Worm (Caenorhabditis elegans) whole organism, midembryonic: ENCODE measurements around the gene daf-22.

Experiments
- T22C8.4 ChIP-seq: fragments of 200-800 bp; sonication (Bioruptor generic); IDR thresholded peaks from 2 replicates; pipeline ENCODE4 v1.3.6; 2022; ENCODE audit warnings: missing genetic modification characterization, missing compliant biosample characterization
- cog-1 ChIP-seq: sonication (generic microtip); optimal IDR thresholded peaks from 2 replicates; lab custom pipeline; 2016; ENCODE audit warnings: missing genetic modification characterization, missing compliant biosample characterization
- flt-1 ChIP-seq: fragments of 200-800 bp; sonication (Bioruptor generic); IDR thresholded peaks from 2 replicates; pipeline ENCODE4 v1.3.6; 2022; ENCODE audit warnings: missing genetic modification characterization, missing compliant biosample characterization
- klf-2 ChIP-seq: fragments of 200-800 bp; sonication (Bioruptor generic); conservative IDR thresholded peaks from 2 replicates; pipeline ENCODE4 v1.3.6; 2022; ENCODE audit warnings: missing genetic modification reagents, missing genetic modification characterization, missing compliant biosample characterization
- med-1 ChIP-seq: sonication (generic microtip); optimal IDR thresholded peaks from 2 replicates; lab custom pipeline; 2017; ENCODE audit warnings: missing genetic modification characterization, mild to moderate bottlenecking, missing compliant biosample characterization, antibody characterized with exemption, missing genetic modification reagents; ENCODE audit not compliant: insufficient read depth
- ref-1 ChIP-seq: fragments of 200-800 bp; sonication (Bioruptor generic); conservative IDR thresholded peaks from 2 replicates; pipeline ENCODE4 v1.3.6; 2022; ENCODE audit warnings: missing genetic modification reagents, missing genetic modification characterization, missing compliant biosample characterization
- tab-1 ChIP-seq: fragments of 200-800 bp; sonication (Bioruptor generic); IDR thresholded peaks from 2 replicates; pipeline ENCODE4 v1.3.6; 2022; ENCODE audit warnings: missing genetic modification characterization, missing compliant biosample characterization
- ztf-23 ChIP-seq: fragments of 200-800 bp; sonication (Bioruptor generic); IDR thresholded peaks from 2 replicates; pipeline ENCODE4 v1.3.6; 2022; ENCODE audit warnings: missing genetic modification reagents, missing genetic modification characterization, missing compliant biosample characterization
- ztf-29 ChIP-seq: fragments of 200-800 bp; sonication (Bioruptor generic); IDR thresholded peaks from 2 replicates; pipeline ENCODE4 v1.3.6; 2022; ENCODE audit warnings: missing genetic modification reagents, missing genetic modification characterization, missing compliant biosample characterization

daf-22 gene

ce11 chrII:12425644-12426222 is at the start of gene daf-22:
Gene daf-22 (minus strand): TSS chrII:12425694.
- TF ChIP-seq klf-2 (GFP tag; lab: Robert Waterston, UW): no peak
- TF ChIP-seq ztf-23 (GFP tag; lab: Robert Waterston, UW): no peak
- no peak for TF ChIP-seq ztf-29 (GFP tag; lab: Robert Waterston, UW)
- no peak for TF ChIP-seq cog-1 (tag; lab: Kevin White, UChicago)
- TF ChIP-seq flt-1: no peak
- TF ChIP-seq ref-1 (GFP tag; lab: Robert Waterston, UW): no peak
- no peak for TF ChIP-seq med-1
- TF ChIP-seq T22C8.4 (GFP tag; lab: Robert Waterston, UW): no peak
- no peak for TF ChIP-seq tab-1 (GFP tag; lab: Robert Waterston, UW)

ce11 chrII:12473406-12473805 is 47.9 kb upstream of the daf-22 start, which contains the start of gene srg-17:
Gene srg-17 (plus strand): TSS chrII:12473706.
- no peak for TF ChIP-seq tab-1 (GFP tag; lab: Robert Waterston, UW)
- no peak for TF ChIP-seq ztf-29 (GFP tag; lab: Robert Waterston, UW)
- TF ChIP-seq ref-1 (GFP tag; lab: Robert Waterston, UW): no peak

- no peak for TF ChIP-seq ztf-23 (GFP tag; lab: Robert Waterston, UW)
- no peak for TF ChIP-seq med-1
- TF ChIP-seq cog-1 (tag; lab: Kevin White, UChicago): no peak
- TF ChIP-seq flt-1: no peak
- no peak for TF ChIP-seq tab-1 (GFP tag; lab: Robert Waterston, UW)
- TF ChIP-seq klf-2 (GFP tag; lab: Robert Waterston, UW): no peak
Measured at ce11 chrII:12471138-12471855, 45.8 kb upstream of the daf-22 start, which contains the start of the genes F15A4.5 and phat-8. Gene F15A4.5 (minus strand): TSS chrII:12471238. Gene phat-8 (plus strand): TSS chrII:12471805.

ce11 chrII:12467047-12467446 is 41.6 kb upstream of the daf-22 start, which contains the start of gene srg-16:
Gene srg-16 (plus strand): TSS chrII:12467133.
- TF ChIP-seq cog-1 (tag; lab: Kevin White, UChicago) (no peak), T22C8.4 (GFP tag; lab: Robert Waterston, UW) (no peak), flt-1 (no peak), ref-1 (GFP tag; lab: Robert Waterston, UW) (no peak), tab-1 (GFP tag; lab: Robert Waterston, UW) (no peak), ztf-23 (GFP tag; lab: Robert Waterston, UW) (no peak), ztf-29 (GFP tag; lab: Robert Waterston, UW) (no peak), klf-2 (GFP tag; lab: Robert Waterston, UW) (no peak), med-1 (no peak)

DNA sequence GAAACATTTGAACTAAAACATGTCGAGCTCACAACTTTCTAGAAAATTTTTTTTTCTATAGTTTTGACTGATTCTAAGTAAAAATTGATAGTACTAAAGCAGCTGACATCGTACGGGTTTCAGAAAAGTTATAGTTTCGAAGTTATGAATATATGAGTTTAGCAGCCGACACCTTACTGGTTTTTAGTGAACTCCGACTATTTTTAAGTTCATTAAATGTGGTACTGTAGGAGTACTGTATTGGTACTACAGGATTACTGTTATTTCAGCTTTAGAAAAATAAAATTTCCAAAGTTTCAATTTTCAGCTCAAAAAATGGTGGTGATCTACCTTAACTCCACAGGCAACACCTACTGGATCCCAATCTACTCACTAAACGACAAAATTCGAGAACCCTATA is 40.1 kb upstream of the daf-22 start, which contains the start of gene sre-37:
Gene sre-37, plus strand, starts transcription at position 301 of the 400 bp plus-strand sequence.
- no peak for TF ChIP-seq ztf-23 (GFP tag; lab: Robert Waterston, UW)
- TF ChIP-seq tab-1 (GFP tag; lab: Robert Waterston, UW): no peak
- no peak for TF ChIP-seq med-1
- no peak for TF ChIP-seq klf-2 (GFP tag; lab: Robert Waterston, UW)

- no peak for TF ChIP-seq ref-1 (GFP tag; lab: Robert Waterston, UW)
- no peak for TF ChIP-seq ztf-29 (GFP tag; lab: Robert Waterston, UW)
- TF ChIP-seq flt-1: no peak
- TF ChIP-seq cog-1 (tag; lab: Kevin White, UChicago): no peak
- no peak for TF ChIP-seq med-1
- no peak for TF ChIP-seq klf-2 (GFP tag; lab: Robert Waterston, UW)
- no peak for TF ChIP-seq ztf-23 (GFP tag; lab: Robert Waterston, UW)
- no peak; the same call in 1 of the 2 replicates for TF ChIP-seq T22C8.4 (GFP tag; lab: Robert Waterston, UW)
Measured at ce11 chrII:12462244-12462643, 36.8 kb upstream of the daf-22 start, which contains the start of gene F15A4.2. Gene F15A4.2 (plus strand): TSS chrII:12462544.

DNA sequence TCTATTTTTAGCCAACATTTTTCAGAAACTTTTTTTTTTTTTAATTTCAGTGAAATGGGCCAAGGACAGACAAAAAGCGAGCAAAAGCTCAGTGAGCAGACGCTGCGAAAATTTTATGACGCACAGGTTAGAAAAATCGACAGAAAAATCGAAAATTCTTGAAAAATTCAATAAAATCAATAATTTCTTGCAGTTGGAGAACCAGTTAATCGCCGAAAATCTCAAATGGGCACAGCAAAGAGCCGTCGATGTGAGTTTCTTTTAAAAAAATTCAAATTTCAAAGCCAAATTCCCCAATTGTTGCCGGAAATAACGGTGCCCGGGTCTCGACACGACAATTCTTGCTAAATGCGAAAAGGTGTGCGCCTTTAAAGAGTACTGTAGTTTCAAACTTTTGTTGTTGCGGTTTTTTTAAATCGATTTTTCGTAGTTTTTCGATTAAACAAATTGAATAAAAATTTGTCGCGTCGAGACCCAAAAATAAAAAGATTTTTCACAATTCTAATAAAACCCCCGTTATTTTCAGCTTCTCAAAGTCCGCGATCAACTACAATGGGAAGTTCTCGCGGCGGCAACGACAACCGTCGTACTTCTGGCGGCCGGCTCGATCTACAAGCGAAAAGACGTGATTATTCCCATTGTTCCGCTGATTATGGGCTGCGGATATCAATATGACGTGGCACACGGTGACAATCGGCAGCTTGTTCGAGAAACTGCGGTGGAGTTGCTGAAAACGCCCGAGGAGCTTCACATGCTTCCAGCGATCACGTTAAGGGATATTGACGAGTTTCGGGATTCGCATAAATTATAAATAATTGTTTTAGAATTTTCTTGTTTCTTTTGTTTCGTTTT is 35.3 kb upstream of the daf-22 start, which contains the start of gene tag-280:
Gene tag-280, plus strand, starts transcription at position 51 of the 852 bp plus-strand sequence.
- TF ChIP-seq ztf-23 (GFP tag; lab: Robert Waterston, UW) (no peak), T22C8.4 (GFP tag; lab: Robert Waterston, UW) (no peak), ref-1 (GFP tag; lab: Robert Waterston, UW) (no peak), klf-2 (GFP tag; lab: Robert Waterston, UW) (no peak), med-1 (no peak), tab-1 (GFP tag; lab: Robert Waterston, UW) (no peak), cog-1 (tag; lab: Kevin White, UChicago) (no peak), ztf-29 (GFP tag; lab: Robert Waterston, UW) (no peak), flt-1 (no peak)

ce11 chrII:12459422-12459821 is 33.9 kb upstream of the daf-22 start, which contains the start of gene tag-281:
Gene tag-281 (plus strand): TSS chrII:12459761.
- TF ChIP-seq cog-1 (tag; lab: Kevin White, UChicago): peak; percentile 48
- no peak for TF ChIP-seq ref-1 (GFP tag; lab: Robert Waterston, UW)
- 0 out of 2 replicates have a peak, but pooled peaks have one; percentile 44 for TF ChIP-seq ztf-23 (GFP tag; lab: Robert Waterston, UW)

- TF ChIP-seq ztf-29 (GFP tag; lab: Robert Waterston, UW): no peak
- no peak for TF ChIP-seq tab-1 (GFP tag; lab: Robert Waterston, UW)
- TF ChIP-seq med-1: no peak
- TF ChIP-seq flt-1: no peak
- no peak for TF ChIP-seq ref-1 (GFP tag; lab: Robert Waterston, UW)
- TF ChIP-seq cog-1 (tag; lab: Kevin White, UChicago): no peak
- no peak for TF ChIP-seq ztf-23 (GFP tag; lab: Robert Waterston, UW)
- TF ChIP-seq T22C8.4 (GFP tag; lab: Robert Waterston, UW): no peak
- TF ChIP-seq klf-2 (GFP tag; lab: Robert Waterston, UW): no peak
Measured at ce11 chrII:12457275-12457674, 31.8 kb upstream of the daf-22 start, which contains the start of gene sre-38. Gene sre-38 (plus strand): TSS chrII:12457575.
